Worm (Caenorhabditis elegans): ENCODE data around the gene pccb-1.

The pccb-1 gene

ce11 chrX:3089423-3089822, at the start of gene pccb-1:
pccb-1 (plus strand) TSS chrX:3089549.
- TF ChIP-seq unc-62 (GFP tag; optimal IDR thresholded peaks at IDR 0.05): no peak

ce11 chrX:3040021-3040420, 49.3 kb upstream of the pccb-1 start:
- TF ChIP-seq unc-62 (GFP tag; optimal IDR thresholded peaks at IDR 0.05): no peak

- TF ChIP-seq unc-62 (GFP tag; optimal IDR thresholded peaks at IDR 0.05): no peak
Observed at ce11 chrX:3040609-3041008, 48.7 kb upstream of the pccb-1 start.

ce11 chrX:3045466-3045865, 43.9 kb upstream of the pccb-1 start, which contains the start of gene cnnm-3:
cnnm-3 (minus strand) TSS chrX:3045847.
- no peak for TF ChIP-seq unc-62 (GFP tag; optimal IDR thresholded peaks at IDR 0.05)

ce11 chrX:3047224-3047623, 42.1 kb upstream of the pccb-1 start:
- no peak for TF ChIP-seq unc-62 (GFP tag; optimal IDR thresholded peaks at IDR 0.05)

ce11 chrX:3048696-3049095, 40.7 kb upstream of the pccb-1 start:
- TF ChIP-seq unc-62 (GFP tag; optimal IDR thresholded peaks at IDR 0.05): no peak

- no peak for TF ChIP-seq unc-62 (GFP tag; optimal IDR thresholded peaks at IDR 0.05)
Observed at ce11 chrX:3049233-3049632, 40.1 kb upstream of the pccb-1 start.

ce11 chrX:3051315-3051993, 37.9 kb upstream of the pccb-1 start:
- TF ChIP-seq unc-62 (GFP tag; optimal IDR thresholded peaks at IDR 0.05): no peak

ce11 chrX:3054394-3054793, 35.0 kb upstream of the pccb-1 start:
- TF ChIP-seq unc-62 (GFP tag; optimal IDR thresholded peaks at IDR 0.05): no peak

ce11 chrX:3054802-3055201, 34.5 kb upstream of the pccb-1 start, which contains the start of gene twk-26:
twk-26 (minus strand) TSS chrX:3054824.
- TF ChIP-seq unc-62 (GFP tag; optimal IDR thresholded peaks at IDR 0.05): no peak

ce11 chrX:3056098-3056497, 33.3 kb upstream of the pccb-1 start:
- TF ChIP-seq unc-62 (GFP tag; optimal IDR thresholded peaks at IDR 0.05): no peak

- no peak for TF ChIP-seq unc-62 (GFP tag; optimal IDR thresholded peaks at IDR 0.05)
Observed at ce11 chrX:3057656-3058055, 31.7 kb upstream of the pccb-1 start.

- no peak for TF ChIP-seq unc-62 (GFP tag; optimal IDR thresholded peaks at IDR 0.05)
Observed at ce11 chrX:3059299-3059698, 30.1 kb upstream of the pccb-1 start, which contains the start of gene rsef-1. rsef-1 (minus strand) TSS chrX:3059399.

- no peak for TF ChIP-seq unc-62 (GFP tag; optimal IDR thresholded peaks at IDR 0.05)
Observed at ce11 chrX:3061698-3062097, 27.7 kb upstream of the pccb-1 start.

ce11 chrX:3063274-3063673, 26.1 kb upstream of the pccb-1 start, which contains the start of gene ceh-30:
ceh-30 (plus strand) TSS chrX:3063574.
- no peak for TF ChIP-seq unc-62 (GFP tag; optimal IDR thresholded peaks at IDR 0.05)

ce11 chrX:3067052-3067451, 22.3 kb upstream of the pccb-1 start:
- no peak for TF ChIP-seq unc-62 (GFP tag; optimal IDR thresholded peaks at IDR 0.05)

- TF ChIP-seq unc-62 (GFP tag; optimal IDR thresholded peaks at IDR 0.05): no peak
Observed at ce11 chrX:3070322-3070721, 19.0 kb upstream of the pccb-1 start, which contains the start of gene ceh-31. ceh-31 (minus strand) TSS chrX:3070422.

- TF ChIP-seq unc-62 (GFP tag; optimal IDR thresholded peaks at IDR 0.05): no peak
Observed at ce11 chrX:3080825-3081224, 8.5 kb upstream of the pccb-1 start, which contains the start of gene twk-16. twk-16 (plus strand) TSS chrX:3081125.

Data from whole organism, dauer.